Worm (Caenorhabditis elegans) whole organism, young adult: Measurements from ENCODE around the gene H39E20.1.

Source experiments
- B0035.1 ChIP-seq: sonication (generic microtip); optimal IDR thresholded peaks from 2 replicates; lab custom pipeline; 2016; ENCODE audit warnings: missing genetic modification characterization, mild to moderate bottlenecking, missing compliant biosample characterization, missing genotype, missing genetic modification reagents
- F22D6.2 ChIP-seq: sonication (generic microtip); optimal IDR thresholded peaks from 2 replicates; lab custom pipeline; 2016; ENCODE audit warnings: mild to moderate bottlenecking, missing genetic modification characterization, missing compliant biosample characterization
- F33H1.4 ChIP-seq: fragments of 200-800 bp; sonication (Bioruptor generic); IDR thresholded peaks from 2 replicates; pipeline ENCODE4 v1.3.6; 2022; ENCODE audit warnings: missing genetic modification reagents, missing genetic modification characterization, missing compliant biosample characterization
- F52B5.7 ChIP-seq: sonication (generic microtip); optimal IDR thresholded peaks from 2 replicates; lab custom pipeline; 2016; ENCODE audit warnings: mild to moderate bottlenecking, missing genetic modification characterization, missing compliant biosample characterization
- T07F8.4 ChIP-seq: sonication (generic microtip); optimal IDR thresholded peaks from 2 replicates; lab custom pipeline; 2016; ENCODE audit warnings: mild to moderate bottlenecking, missing genetic modification characterization, moderate library complexity, missing compliant biosample characterization
- Y56A3A.18 ChIP-seq: fragments of 200-800 bp; sonication (Bioruptor generic); IDR thresholded peaks from 2 replicates; pipeline ENCODE4 v1.3.6; 2022; ENCODE audit warnings: missing genetic modification reagents, missing genetic modification characterization, missing compliant biosample characterization
- Y79H2A.3 ChIP-seq: fragments of 200-800 bp; sonication (Bioruptor generic); conservative IDR thresholded peaks from 2 replicates; pipeline ENCODE4 v1.3.6; 2022; ENCODE audit warnings: missing genetic modification reagents, missing genetic modification characterization, missing compliant biosample characterization
- akir-1 ChIP-seq: fragments of 200-800 bp; sonication (Bioruptor generic); optimal IDR thresholded peaks from 2 replicates; lab custom pipeline; 2018; ENCODE audit warnings: mild to moderate bottlenecking, missing genetic modification characterization, moderate library complexity, missing compliant biosample characterization
- atf-7 ChIP-seq: sonication (generic microtip); optimal IDR thresholded peaks from 2 replicates; lab custom pipeline; 2017; ENCODE audit warnings: mild to moderate bottlenecking, missing genetic modification characterization, missing compliant biosample characterization
- attf-6 ChIP-seq: fragments of 200-800 bp; sonication (Bioruptor generic); IDR thresholded peaks from 2 replicates; pipeline ENCODE4 v1.3.6; 2022; ENCODE audit warnings: missing genetic modification reagents, missing genetic modification characterization, missing compliant biosample characterization
- bed-1 ChIP-seq: fragments of 200-800 bp; sonication (Bioruptor generic); IDR thresholded peaks from 2 replicates; pipeline ENCODE4 v1.3.6; 2022; ENCODE audit warnings: missing genetic modification reagents, missing genetic modification characterization, missing compliant biosample characterization
- cebp-1 ChIP-seq, 2 experiments: fragments of 200-800 bp in 1 of 2; sonication (Bioruptor generic) in 1 of 2; sonication (generic microtip) in 1 of 2; IDR thresholded peaks in 1 of 2; optimal IDR thresholded peaks in 1 of 2; 2 replicates each; pipeline versions ENCODE4 v1.3.6 to Lab custom; 2017 to 2022; ENCODE audit warnings: missing compliant biosample characterization in 2 of 2, missing genetic modification characterization in 2 of 2, mild to moderate bottlenecking in 1 of 2, missing genetic modification reagents in 1 of 2, moderate library complexity in 1 of 2
- cebp-2 ChIP-seq: fragments of 200-800 bp; sonication (Bioruptor generic); IDR thresholded peaks from 2 replicates; pipeline ENCODE4 v1.3.6; 2022; ENCODE audit warnings: missing genetic modification characterization, missing compliant biosample characterization
- ceh-100 ChIP-seq: fragments of 200-800 bp; sonication (Bioruptor generic); IDR thresholded peaks from 2 replicates; pipeline ENCODE4 v1.3.6; 2022; ENCODE audit warnings: missing genetic modification reagents, missing genetic modification characterization, missing compliant biosample characterization
- ceh-58 ChIP-seq: fragments of 200-800 bp; sonication (Bioruptor generic); IDR thresholded peaks from 2 replicates; pipeline ENCODE4 v1.3.6; 2022; ENCODE audit warnings: missing genetic modification characterization, missing compliant biosample characterization
- dpff-1 ChIP-seq: sonication (generic microtip); optimal IDR thresholded peaks from 2 replicates; lab custom pipeline; 2017; ENCODE audit warnings: mild to moderate bottlenecking, missing genetic modification characterization, missing compliant biosample characterization
- dpl-1 ChIP-seq: fragments of 150-350 bp; optimal IDR thresholded peaks from 2 replicates; lab custom pipeline; 2014; ENCODE audit warnings: missing biosample characterization, missing genetic modification reagents, missing genetic modification characterization
- efl-1 ChIP-seq: fragments of 150-350 bp; optimal IDR thresholded peaks from 2 replicates; lab custom pipeline; 2014; ENCODE audit warnings: missing biosample characterization, missing genetic modification reagents, missing genetic modification characterization
- egl-44 ChIP-seq: fragments of 200-800 bp; sonication (Bioruptor generic); IDR thresholded peaks from 2 replicates; pipeline ENCODE4 v1.3.6; 2022; ENCODE audit warnings: missing genetic modification reagents, missing genetic modification characterization, missing compliant biosample characterization
- egrh-3 ChIP-seq: fragments of 200-800 bp; sonication (Bioruptor generic); IDR thresholded peaks from 2 replicates; pipeline ENCODE4 v1.3.6; 2022; ENCODE audit warnings: missing genetic modification reagents, missing genetic modification characterization, missing compliant biosample characterization
- fkh-3 ChIP-seq: sonication (generic microtip); optimal IDR thresholded peaks from 2 replicates; lab custom pipeline; 2016; ENCODE audit warnings: mild to moderate bottlenecking, missing genetic modification characterization, missing compliant biosample characterization
- hmg-20 ChIP-seq: fragments of 200-800 bp; sonication (Bioruptor generic); IDR thresholded peaks from 2 replicates; pipeline ENCODE4 v1.3.6; 2022; ENCODE audit warnings: missing genetic modification reagents, missing genetic modification characterization, missing compliant biosample characterization
- lag-1 ChIP-seq: fragments of 200-800 bp; sonication (Bioruptor generic); IDR thresholded peaks from 2 replicates; pipeline ENCODE4 v1.3.6; 2022; ENCODE audit warnings: missing genetic modification reagents, missing genetic modification characterization, missing compliant biosample characterization
- let-607 ChIP-seq, 2 experiments: fragments of 200-800 bp in 1 of 2; sonication (Bioruptor generic) in 1 of 2; sonication (generic microtip) in 1 of 2; optimal IDR thresholded peaks; 2 replicates each; lab custom pipeline; 2016 to 2018; ENCODE audit warnings: mild to moderate bottlenecking in 2 of 2, missing compliant biosample characterization in 2 of 2, missing genetic modification characterization in 2 of 2, moderate library complexity in 2 of 2, missing genotype in 1 of 2
- lin-26 ChIP-seq: fragments of 200-800 bp; sonication (Bioruptor generic); IDR thresholded peaks from 2 replicates; pipeline ENCODE4 v1.3.6; 2022; ENCODE audit warnings: missing genetic modification reagents, missing genetic modification characterization, missing compliant biosample characterization
- lin-35 ChIP-seq, 3 experiments: fragments of 150-350 bp in 2 of 3; sonication (generic microtip) in 1 of 3; optimal IDR thresholded peaks; 2 replicates each; lab custom pipeline; 2014 to 2018; ENCODE audit warnings: missing biosample characterization in 3 of 3, missing genetic modification characterization in 3 of 3, missing genetic modification reagents in 3 of 3
- lin-54 ChIP-seq: fragments of 200-800 bp; sonication (Bioruptor generic); optimal IDR thresholded peaks from 2 replicates; lab custom pipeline; 2018; ENCODE audit warnings: mild to moderate bottlenecking, missing genetic modification characterization, missing compliant biosample characterization
- lir-1 ChIP-seq: fragments of 200-800 bp; sonication (Bioruptor generic); conservative IDR thresholded peaks from 2 replicates; pipeline ENCODE4 v1.3.6; 2022; ENCODE audit warnings: missing genetic modification reagents, missing genetic modification characterization, missing compliant biosample characterization
- lsl-1 ChIP-seq: fragments of 200-800 bp; sonication (Bioruptor generic); optimal IDR thresholded peaks from 2 replicates; lab custom pipeline; 2018; ENCODE audit warnings: mild to moderate bottlenecking, missing genetic modification characterization, moderate library complexity, missing compliant biosample characterization
- madf-8 ChIP-seq: fragments of 200-800 bp; sonication (Bioruptor generic); conservative IDR thresholded peaks from 2 replicates; pipeline ENCODE4 v1.3.6; 2022; ENCODE audit warnings: missing genetic modification reagents, missing genetic modification characterization, missing compliant biosample characterization
- mcd-1 ChIP-seq: fragments of 200-800 bp; sonication (Bioruptor generic); IDR thresholded peaks from 2 replicates; pipeline ENCODE4 v1.3.6; 2022; ENCODE audit warnings: missing genetic modification reagents, missing genetic modification characterization, missing compliant biosample characterization
- mel-28 ChIP-seq: sonication (generic microtip); optimal IDR thresholded peaks from 2 replicates; lab custom pipeline; 2016; ENCODE audit warnings: borderline replicate concordance, mild to moderate bottlenecking, missing genetic modification characterization, missing compliant biosample characterization
- nfya-2 ChIP-seq: fragments of 200-800 bp; sonication (Bioruptor generic); IDR thresholded peaks from 2 replicates; pipeline ENCODE4 v1.3.6; 2022; ENCODE audit warnings: missing genetic modification reagents, missing genetic modification characterization, missing compliant biosample characterization
- nfyb-1 ChIP-seq: fragments of 200-800 bp; sonication (Bioruptor generic); IDR thresholded peaks from 2 replicates; pipeline ENCODE4 v1.3.6; 2022; ENCODE audit warnings: missing genetic modification reagents, missing genetic modification characterization, missing compliant biosample characterization
- rcor-1 ChIP-seq: fragments of 200-800 bp; sonication (Bioruptor generic); IDR thresholded peaks from 2 replicates; pipeline ENCODE4 v1.3.6; 2022; ENCODE audit warnings: missing genetic modification reagents, missing genetic modification characterization, missing compliant biosample characterization
- rec-8 ChIP-seq, 2 experiments: sonication (generic microtip); optimal IDR thresholded peaks; 2 replicates each; lab custom pipeline; 2016; ENCODE audit warnings: mild to moderate bottlenecking in 2 of 2, missing genetic modification characterization in 2 of 2, missing genetic modification reagents in 2 of 2, missing genotype in 2 of 2, missing biosample characterization in 1 of 2, missing compliant biosample characterization in 1 of 2, moderate library complexity in 1 of 2
- sea-2 ChIP-seq: fragments of 200-800 bp; sonication (Bioruptor generic); IDR thresholded peaks from 2 replicates; pipeline ENCODE4 v1.3.6; 2022; ENCODE audit warnings: missing genetic modification characterization, missing compliant biosample characterization
- snpc-1.1 ChIP-seq: sonication (generic microtip); optimal IDR thresholded peaks from 2 replicates; lab custom pipeline; 2017; ENCODE audit warnings: missing genetic modification characterization, mild to moderate bottlenecking, missing compliant biosample characterization, antibody characterized with exemption, moderate library complexity, missing genotype, missing genetic modification reagents; ENCODE audit not compliant: insufficient read depth
- snpc-1.3 ChIP-seq: sonication (generic microtip); optimal IDR thresholded peaks from 2 replicates; lab custom pipeline; 2017; ENCODE audit warnings: missing genetic modification characterization, mild to moderate bottlenecking, missing compliant biosample characterization, antibody characterized with exemption, moderate library complexity, missing genotype, missing genetic modification reagents; ENCODE audit not compliant: insufficient read depth
- snpc-4 ChIP-seq, 5 experiments: fragments of 150-350 bp in 1 of 5; sonication (generic microtip) in 4 of 5; optimal IDR thresholded peaks; 2 replicates each; lab custom pipeline; 2014 to 2018; ENCODE audit warnings: missing genetic modification characterization in 5 of 5, missing biosample characterization in 3 of 5, antibody characterized with exemption in 2 of 5, mild to moderate bottlenecking in 2 of 5, missing compliant biosample characterization in 2 of 5, missing genotype in 2 of 5, moderate library complexity in 2 of 5, missing genetic modification reagents in 1 of 5
- tbp1 ChIP-seq: fragments of 200-800 bp; sonication (Bioruptor generic); optimal IDR thresholded peaks from 2 replicates; lab custom pipeline; 2018; ENCODE audit warnings: mild to moderate bottlenecking, missing genetic modification characterization, missing compliant biosample characterization
- tbx-9 ChIP-seq: sonication (generic microtip); optimal IDR thresholded peaks from 2 replicates; lab custom pipeline; 2016; ENCODE audit warnings: borderline replicate concordance, missing genetic modification characterization, inconsistent platforms, missing compliant biosample characterization
- xnd-1 ChIP-seq: sonication (generic microtip); optimal IDR thresholded peaks from 2 replicates; lab custom pipeline; 2016; ENCODE audit warnings: missing genotype, missing genetic modification reagents, missing genetic modification characterization, missing compliant biosample characterization
- ztf-6 ChIP-seq: fragments of 200-800 bp; sonication (Bioruptor generic); IDR thresholded peaks from 2 replicates; pipeline ENCODE4 v1.3.6; 2022; ENCODE audit warnings: missing genetic modification reagents, missing genetic modification characterization, missing compliant biosample characterization

H39E20.1 gene

ce11 chrX:1397516-1397915, at the start of gene H39E20.1:
Gene H39E20.1 (minus strand): TSS chrX:1397616.
- peak; percentile 30 for TF ChIP-seq xnd-1 (tag; lab: Kevin White, UChicago)
- 0 out of 2 replicates have a peak, but pooled peaks have one; percentile 32 for TF ChIP-seq madf-8
- TF ChIP-seq efl-1: peak; percentile 51
- no peak for TF ChIP-seq cebp-1 (GFP tag; IDR thresholded peaks at IDR 0.05; lab: Robert Waterston, UW)
- no peak for TF ChIP-seq cebp-1 (tag; optimal IDR thresholded peaks at IDR 0.05; lab: Kevin White, UChicago)
- TF ChIP-seq snpc-1.3 (tag; lab: Kevin White, UChicago): no peak
- TF ChIP-seq atf-7 (tag; lab: Kevin White, UChicago): no peak
- no peak for TF ChIP-seq bed-1 (GFP tag; lab: Robert Waterston, UW)
- no peak for TF ChIP-seq nfyb-1 (GFP tag; lab: Robert Waterston, UW)
- TF ChIP-seq dpff-1: no peak

- TF ChIP-seq snpc-1.1 (tag; lab: Kevin White, UChicago): no peak
- TF ChIP-seq lin-54 (GFP tag; lab: Kevin White, UChicago): peak; percentile 65
- TF ChIP-seq mcd-1 (GFP tag; lab: Robert Waterston, UW): peak; percentile 84
- TF ChIP-seq lag-1 (GFP tag; lab: Robert Waterston, UW): no peak
- no peak for TF ChIP-seq tbx-9 (tag; lab: Kevin White, UChicago)
- peak; percentile 83 for TF ChIP-seq egl-44 (GFP tag; lab: Robert Waterston, UW)
- TF ChIP-seq let-607 (tag; optimal IDR thresholded peaks at IDR 0.05; lab: Kevin White, UChicago): peak in 1 of 2 experiments; percentile 64
- TF ChIP-seq Y56A3A.18 (GFP tag; lab: Robert Waterston, UW): 0 out of 2 replicates have a peak, but pooled peaks have one; percentile 50
- TF ChIP-seq B0035.1: peak; percentile 65
- TF ChIP-seq cebp-2 (GFP tag; lab: Robert Waterston, UW): no peak
- TF ChIP-seq lin-35 (GFP tag; optimal IDR thresholded peaks at IDR 0.05; lab: Kevin White, UChicago): peak in 1 of 3 experiments; percentile 76
- no peak for TF ChIP-seq rec-8 (tag; optimal IDR thresholded peaks at IDR 0.05; lab: Kevin White, UChicago)
- TF ChIP-seq F52B5.7: peak; percentile 31
- TF ChIP-seq attf-6 (GFP tag; lab: Robert Waterston, UW): no peak
- no peak for TF ChIP-seq ceh-100
- no peak for TF ChIP-seq xnd-1 (tag; lab: Kevin White, UChicago)
- TF ChIP-seq F33H1.4: peak; percentile 56
- TF ChIP-seq lin-26: peak; percentile 59
- peak; percentile 76 for TF ChIP-seq akir-1 (GFP tag; lab: Kevin White, UChicago)
- TF ChIP-seq snpc-4 (GFP tag; optimal IDR thresholded peaks at IDR 0.05; lab: Kevin White, UChicago): peak; percentile 55
- peak; percentile 45 to 78 (median 68) for TF ChIP-seq snpc-4 (tag; optimal IDR thresholded peaks at IDR 0.05; lab: Kevin White, UChicago)
- TF ChIP-seq lir-1 (GFP tag; lab: Robert Waterston, UW): peak; percentile 80
- TF ChIP-seq dpl-1 (GFP tag; lab: Kevin White, UChicago): no peak
- TF ChIP-seq egrh-3 (GFP tag; lab: Robert Waterston, UW): peak; percentile 47; the same call in 1 of the 2 replicates
- peak; percentile 47; the same call in 1 of the 2 replicates for TF ChIP-seq sea-2 (GFP tag; lab: Robert Waterston, UW)
- TF ChIP-seq T07F8.4 (tag; lab: Kevin White, UChicago): peak; percentile 18
- TF ChIP-seq mel-28 (tag; lab: Kevin White, UChicago): no peak
- no peak for TF ChIP-seq fkh-3 (tag; lab: Kevin White, UChicago)
- no peak for TF ChIP-seq ceh-58
- no peak for TF ChIP-seq nfya-2 (GFP tag; lab: Robert Waterston, UW)
- TF ChIP-seq rcor-1 (GFP tag; lab: Robert Waterston, UW): peak; percentile 55
- TF ChIP-seq F22D6.2 (tag; lab: Kevin White, UChicago): peak; percentile 20
- no peak for TF ChIP-seq Y79H2A.3
- no peak for TF ChIP-seq lsl-1 (GFP tag; lab: Kevin White, UChicago)
- TF ChIP-seq efl-1: no peak
- TF ChIP-seq tbp1 (GFP tag; lab: Kevin White, UChicago): peak; percentile 67
- no peak for TF ChIP-seq ztf-6
- peak; percentile 53; the same call in 1 of the 2 replicates for TF ChIP-seq hmg-20 (GFP tag; lab: Robert Waterston, UW)
Observed at ce11 chrX:1446593-1447141, 49.3 kb upstream of the H39E20.1 start, which contains the start of gene zfp-3. Gene zfp-3 (minus strand): TSS chrX:1446643.
